Worm (Caenorhabditis elegans) whole organism, young adult: ENCODE results near the gene snap-29.

ENCODE experiments used
- B0261.1 ChIP-seq: sonication (generic microtip); optimal IDR thresholded peaks from 2 replicates; lab custom pipeline; 2016; ENCODE audit warnings: mild to moderate bottlenecking, missing genetic modification characterization, moderate library complexity, missing compliant biosample characterization
- T26A5.8 ChIP-seq: sonication (generic microtip); optimal IDR thresholded peaks from 2 replicates; lab custom pipeline; 2016; ENCODE audit warnings: missing genetic modification characterization, missing compliant biosample characterization
- ama-1 ChIP-seq, 3 experiments: fragments of 150-350 bp in 1 of 3; sonication (generic microtip) in 2 of 3; optimal IDR thresholded peaks; 2 replicates each; lab custom pipeline; 2014 to 2018; ENCODE audit warnings: missing biosample characterization in 2 of 3, missing genetic modification characterization in 2 of 3, missing genetic modification reagents in 2 of 3
- attf-6 ChIP-seq: fragments of 200-800 bp; sonication (Bioruptor generic); IDR thresholded peaks from 2 replicates; pipeline ENCODE4 v1.3.6; 2022; ENCODE audit warnings: missing genetic modification reagents, missing genetic modification characterization, missing compliant biosample characterization
- bed-1 ChIP-seq: fragments of 200-800 bp; sonication (Bioruptor generic); IDR thresholded peaks from 2 replicates; pipeline ENCODE4 v1.3.6; 2022; ENCODE audit warnings: missing genetic modification reagents, missing genetic modification characterization, missing compliant biosample characterization
- dox-1 ChIP-seq: fragments of 200-800 bp; sonication (Bioruptor generic); IDR thresholded peaks from 2 replicates; pipeline ENCODE4 v1.3.6; 2022; ENCODE audit warnings: missing genetic modification reagents, missing genetic modification characterization, missing compliant biosample characterization
- dpl-1 ChIP-seq: fragments of 150-350 bp; optimal IDR thresholded peaks from 2 replicates; lab custom pipeline; 2014; ENCODE audit warnings: missing biosample characterization, missing genetic modification reagents, missing genetic modification characterization
- let-607 ChIP-seq, 2 experiments: fragments of 200-800 bp in 1 of 2; sonication (Bioruptor generic) in 1 of 2; sonication (generic microtip) in 1 of 2; optimal IDR thresholded peaks; 2 replicates each; lab custom pipeline; 2016 to 2018; ENCODE audit warnings: mild to moderate bottlenecking in 2 of 2, missing compliant biosample characterization in 2 of 2, missing genetic modification characterization in 2 of 2, moderate library complexity in 2 of 2, missing genotype in 1 of 2
- mxl-1 ChIP-seq: sonication (generic microtip); optimal IDR thresholded peaks from 2 replicates; lab custom pipeline; 2016; ENCODE audit warnings: missing genetic modification characterization, missing compliant biosample characterization
- nfya-1 ChIP-seq: sonication (generic microtip); optimal IDR thresholded peaks from 2 replicates; lab custom pipeline; 2017; ENCODE audit warnings: antibody characterized with exemption, missing compliant biosample characterization, missing genetic modification characterization, borderline replicate concordance; ENCODE audit not compliant: insufficient read depth
- pha-4 ChIP-seq: fragments of 150-350 bp; sonication (generic microtip); optimal IDR thresholded peaks from 2 replicates; lab custom pipeline; 2014; ENCODE audit warnings: missing biosample characterization, missing genetic modification reagents, missing genetic modification characterization
- rpc-1 ChIP-seq, 2 experiments: fragments of 150-350 bp in 1 of 2; sonication (generic microtip) in 1 of 2; optimal IDR thresholded peaks; 2 replicates each; lab custom pipeline; 2014 to 2018; ENCODE audit warnings: missing biosample characterization in 1 of 2, missing genetic modification characterization in 1 of 2, missing genetic modification reagents in 1 of 2, missing genotype in 1 of 2
- snpc-1.3 ChIP-seq: sonication (generic microtip); optimal IDR thresholded peaks from 2 replicates; lab custom pipeline; 2017; ENCODE audit warnings: missing genetic modification characterization, mild to moderate bottlenecking, missing compliant biosample characterization, antibody characterized with exemption, moderate library complexity, missing genotype, missing genetic modification reagents; ENCODE audit not compliant: insufficient read depth
- tlf-1 ChIP-seq: fragments of 200-800 bp; sonication (Bioruptor generic); optimal IDR thresholded peaks from 2 replicates; lab custom pipeline; 2018; ENCODE audit warnings: mild to moderate bottlenecking, missing genetic modification characterization, missing compliant biosample characterization

ce11 chrIII:8797211-8797733, 21.2 kb downstream of the snap-29 start:
- TF ChIP-seq tlf-1 (GFP tag; lab: Kevin White, UChicago) (peak; percentile 9), let-607 (tag; optimal IDR thresholded peaks at IDR 0.05; lab: Kevin White, UChicago) (peak; percentile 9 to 78), ama-1 (optimal IDR thresholded peaks at IDR 0.05; lab: Kevin White, UChicago) (no peak), ama-1 (GFP tag; optimal IDR thresholded peaks at IDR 0.05; lab: Kevin White, UChicago) (no peak), dox-1 (GFP tag; lab: Robert Waterston, UW) (peak; percentile 87), dpl-1 (no peak), B0261.1 (no peak), mxl-1 (no peak), nfya-1 (no peak), attf-6 (GFP tag; lab: Robert Waterston, UW) (no peak), rpc-1 (optimal IDR thresholded peaks at IDR 0.05; lab: Kevin White, UChicago) (no peak), rpc-1 (tag; optimal IDR thresholded peaks at IDR 0.05; lab: Kevin White, UChicago) (no peak), bed-1 (GFP tag; lab: Robert Waterston, UW) (no peak), snpc-1.3 (tag; lab: Kevin White, UChicago) (no peak), T26A5.8 (no peak), pha-4 (tag; lab: Kevin White, UChicago) (no peak)
